Fruit fly (Drosophila melanogaster): ENCODE results near the gene Trl.

Gene Trl

DNA sequence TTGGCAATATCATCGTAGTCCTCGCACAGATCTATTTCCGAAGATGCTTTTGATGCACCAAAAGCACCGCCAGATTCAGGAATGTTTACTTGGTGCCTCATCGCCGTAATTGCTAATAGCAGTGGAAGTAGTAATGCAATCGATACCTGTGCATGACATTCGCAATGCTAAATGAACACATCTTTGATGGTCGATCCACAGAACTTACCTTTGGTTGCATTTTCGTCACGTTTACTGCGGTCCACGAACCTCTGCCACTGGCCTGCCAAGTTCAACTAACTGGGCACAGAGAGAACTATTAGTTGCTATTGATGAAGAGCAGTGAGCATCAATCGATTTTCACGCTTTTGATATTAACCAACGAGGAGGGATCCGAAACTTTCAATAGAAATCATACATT, 59.3 kb downstream of the Trl start, which contains the start of gene CG17177:
CG17177 (minus strand) TSS at position 101 of the 400 bp plus-strand sequence.
- no peak for TF ChIP-seq CG11617 (GFP tag; optimal IDR thresholded peaks at IDR 0.05)
- TF ChIP-seq Hr96 (GFP tag; optimal IDR thresholded peaks at IDR 0.05): no peak
- TF ChIP-seq tj (GFP tag; optimal IDR thresholded peaks at IDR 0.05): no peak
